Fruit fly (Drosophila melanogaster) whole organism, prepupa: ENCODE measurements around the gene PIG-K.

Source experiments
- Blimp-1 ChIP-seq: fragments of 200-800 bp; sonication (Bioruptor generic); optimal IDR thresholded peaks from 3 replicates; lab custom pipeline; 2017; ENCODE audit warnings: missing biosample characterization, missing genetic modification characterization, mild to moderate bottlenecking, moderate library complexity, missing genetic modification reagents
- CG10631 ChIP-seq: fragments of 200-800 bp; sonication (Bioruptor generic); optimal IDR thresholded peaks from 2 replicates; lab custom pipeline; 2016; ENCODE audit warnings: missing biosample characterization, missing genetic modification characterization
- CG15336 ChIP-seq: fragments of 200-800 bp; sonication (Bioruptor generic); IDR thresholded peaks from 2 replicates; pipeline ENCODE4 v1.3.6; 2022; ENCODE audit warnings: missing biosample characterization, missing genetic modification characterization
- CG1621 ChIP-seq: fragments of 200-800 bp; sonication (Bioruptor generic); optimal IDR thresholded peaks from 3 replicates; lab custom pipeline; 2018; ENCODE audit warnings: missing biosample characterization, mild to moderate bottlenecking, missing genetic modification characterization
- CG16779 ChIP-seq: fragments of 200-800 bp; sonication (Bioruptor generic); optimal IDR thresholded peaks from 3 replicates; lab custom pipeline; 2017; ENCODE audit warnings: missing biosample characterization, mild to moderate bottlenecking, missing genetic modification characterization
- CG32006 ChIP-seq: fragments of 200-800 bp; sonication (Bioruptor generic); optimal IDR thresholded peaks from 3 replicates; lab custom pipeline; 2017; ENCODE audit warnings: missing biosample characterization, mild to moderate bottlenecking, missing genetic modification characterization
- CG34406 ChIP-seq: fragments of 200-800 bp; sonication (Bioruptor generic); optimal IDR thresholded peaks from 3 replicates; lab custom pipeline; 2016; ENCODE audit warnings: missing biosample characterization, missing genetic modification characterization
- CG3919 ChIP-seq: fragments of 200-800 bp; sonication (Bioruptor generic); optimal IDR thresholded peaks from 3 replicates; lab custom pipeline; 2016; ENCODE audit warnings: missing biosample characterization, missing genetic modification characterization
- CG4318 ChIP-seq: fragments of 200-800 bp; sonication (Bioruptor generic); optimal IDR thresholded peaks from 3 replicates; lab custom pipeline; 2017; ENCODE audit warnings: missing biosample characterization, mild to moderate bottlenecking, missing genetic modification characterization
- CG6163 ChIP-seq: fragments of 200-800 bp; sonication (Bioruptor generic); IDR thresholded peaks from 3 replicates; pipeline ENCODE4 v1.3.6; 2022; ENCODE audit warnings: missing biosample characterization, missing genetic modification characterization
- CG6792 ChIP-seq: fragments of 200-800 bp; sonication (Bioruptor generic); optimal IDR thresholded peaks from 3 replicates; lab custom pipeline; 2016; ENCODE audit warnings: missing biosample characterization, missing genetic modification characterization
- CG6808 ChIP-seq: fragments of 200-800 bp; sonication (Bioruptor generic); optimal IDR thresholded peaks from 3 replicates; lab custom pipeline; 2017; ENCODE audit warnings: missing biosample characterization, missing genetic modification characterization, mild to moderate bottlenecking, moderate library complexity, missing genetic modification reagents
- CG6854 ChIP-seq: fragments of 200-800 bp; sonication (Bioruptor generic); optimal IDR thresholded peaks from 2 replicates; lab custom pipeline; 2017; ENCODE audit warnings: missing biosample characterization, mild to moderate bottlenecking, missing genetic modification characterization
- CG7368 ChIP-seq: fragments of 200-800 bp; sonication (Bioruptor generic); optimal IDR thresholded peaks from 3 replicates; lab custom pipeline; 2016; ENCODE audit warnings: missing biosample characterization, missing genetic modification characterization
- CG8119 ChIP-seq: fragments of 200-800 bp; sonication (Bioruptor generic); IDR thresholded peaks from 3 replicates; pipeline ENCODE4 v1.3.6; 2022; ENCODE audit warnings: missing biosample characterization, missing genetic modification characterization
- CG8319 ChIP-seq: fragments of 200-800 bp; sonication (Bioruptor generic); optimal IDR thresholded peaks from 3 replicates; lab custom pipeline; 2016; ENCODE audit warnings: missing biosample characterization, missing genetic modification characterization
- CG8632 ChIP-seq: fragments of 200-800 bp; sonication (Bioruptor generic); optimal IDR thresholded peaks from 3 replicates; lab custom pipeline; 2016; ENCODE audit warnings: missing biosample characterization, missing genetic modification characterization
- Eip75B ChIP-seq: fragments of 200-800 bp; sonication (Bioruptor generic); optimal IDR thresholded peaks from 3 replicates; lab custom pipeline; 2016; ENCODE audit warnings: missing biosample characterization, missing genetic modification characterization
- Eip78C ChIP-seq: fragments of 200-800 bp; sonication (Bioruptor generic); peaks from one replicate; lab custom pipeline; 2016; ENCODE audit warnings: missing biosample characterization, missing genetic modification characterization
- Eip93F ChIP-seq: fragments of 200-800 bp; sonication (Bioruptor generic); optimal IDR thresholded peaks from 2 replicates; lab custom pipeline; 2016; ENCODE audit warnings: missing biosample characterization, mild to moderate bottlenecking, missing genetic modification characterization
- Ets21C ChIP-seq: fragments of 200-800 bp; sonication (Bioruptor generic); optimal IDR thresholded peaks from 3 replicates; lab custom pipeline; 2016; ENCODE audit warnings: missing biosample characterization, missing genetic modification characterization
- Ets96B ChIP-seq: fragments of 200-800 bp; optimal IDR thresholded peaks from 2 replicates; lab custom pipeline; 2019; ENCODE audit warnings: missing biosample characterization, mild to moderate bottlenecking, missing genetic modification characterization, moderate library complexity
- Gug ChIP-seq: fragments of 200-800 bp; sonication (Bioruptor generic); IDR thresholded peaks from 2 replicates; pipeline ENCODE4 v1.3.6; 2022; ENCODE audit warnings: missing biosample characterization, missing genetic modification characterization
- Hr38 ChIP-seq: sonication (Bioruptor generic); optimal IDR thresholded peaks from 2 replicates; lab custom pipeline; 2016; ENCODE audit warnings: missing biosample characterization, missing genetic modification characterization
- Hr39 ChIP-seq: fragments of 200-800 bp; sonication (Bioruptor generic); optimal IDR thresholded peaks from 2 replicates; lab custom pipeline; 2016; ENCODE audit warnings: missing biosample characterization, missing genetic modification characterization
- Hr4 ChIP-seq: fragments of 200-800 bp; sonication (Bioruptor generic); optimal IDR thresholded peaks from 3 replicates; lab custom pipeline; 2016; ENCODE audit warnings: missing biosample characterization, missing genetic modification characterization
- Lpt ChIP-seq: fragments of 200-800 bp; sonication (Bioruptor generic); optimal IDR thresholded peaks from 3 replicates; lab custom pipeline; 2016; ENCODE audit warnings: missing biosample characterization, missing genetic modification characterization
- OdsH ChIP-seq: fragments of 200-800 bp; sonication (Bioruptor generic); optimal IDR thresholded peaks from 3 replicates; lab custom pipeline; 2016; ENCODE audit warnings: missing biosample characterization, missing genetic modification characterization
- Smox ChIP-seq: fragments of 200-800 bp; sonication (Bioruptor generic); optimal IDR thresholded peaks from 3 replicates; lab custom pipeline; 2016; ENCODE audit warnings: missing biosample characterization, missing genetic modification characterization
- Sox102F ChIP-seq: fragments of 200-800 bp; sonication (Bioruptor generic); optimal IDR thresholded peaks from 2 replicates; lab custom pipeline; 2016; ENCODE audit warnings: missing biosample characterization, mild to moderate bottlenecking, missing genetic modification characterization
- Sox14 ChIP-seq: fragments of 200-800 bp; sonication (Bioruptor generic); optimal IDR thresholded peaks from 3 replicates; lab custom pipeline; 2016; ENCODE audit warnings: missing biosample characterization, missing genetic modification characterization
- acj6 ChIP-seq: fragments of 200-800 bp; sonication (Bioruptor generic); optimal IDR thresholded peaks from 3 replicates; lab custom pipeline; 2016; ENCODE audit warnings: missing biosample characterization, missing genetic modification characterization
- cyc ChIP-seq: fragments of 200-800 bp; sonication (Bioruptor generic); optimal IDR thresholded peaks from 3 replicates; lab custom pipeline; 2016; ENCODE audit warnings: missing biosample characterization, missing genetic modification characterization
- dac ChIP-seq: fragments of 200-800 bp; sonication (Bioruptor generic); optimal IDR thresholded peaks from 2 replicates; lab custom pipeline; 2017; ENCODE audit warnings: missing biosample characterization, mild to moderate bottlenecking, missing genetic modification characterization
- eg ChIP-seq: fragments of 200-800 bp; sonication (Bioruptor generic); IDR thresholded peaks from 3 replicates; pipeline ENCODE4 v1.3.6; 2022; ENCODE audit warnings: missing biosample characterization, missing genetic modification characterization
- fd59A ChIP-seq: fragments of 200-800 bp; sonication (Bioruptor generic); optimal IDR thresholded peaks from 2 replicates; lab custom pipeline; 2017; ENCODE audit warnings: missing biosample characterization, mild to moderate bottlenecking, missing genetic modification characterization, missing genetic modification reagents
- fkh ChIP-seq: fragments of 200-800 bp; sonication (Bioruptor generic); optimal IDR thresholded peaks from 3 replicates; lab custom pipeline; 2017; ENCODE audit warnings: missing biosample characterization, mild to moderate bottlenecking, missing genetic modification characterization, moderate library complexity
- lz ChIP-seq: fragments of 200-800 bp; sonication (Bioruptor generic); optimal IDR thresholded peaks from 3 replicates; lab custom pipeline; 2016; ENCODE audit warnings: missing biosample characterization, missing genetic modification characterization
- net ChIP-seq: fragments of 200-800 bp; sonication (Bioruptor generic); optimal IDR thresholded peaks from 3 replicates; lab custom pipeline; 2016; ENCODE audit warnings: missing biosample characterization, missing genetic modification characterization
- pdm3 ChIP-seq: fragments of 200-800 bp; sonication (Bioruptor generic); optimal IDR thresholded peaks from 3 replicates; lab custom pipeline; 2016; ENCODE audit warnings: missing biosample characterization, missing genetic modification characterization
- salr ChIP-seq, 2 experiments: fragments of 200-800 bp; sonication (Bioruptor generic); optimal IDR thresholded peaks; 3 replicates each; lab custom pipeline; 2016 to 2018; ENCODE audit warnings: missing biosample characterization in 2 of 2, missing genetic modification characterization in 2 of 2, mild to moderate bottlenecking in 1 of 2
- spab ChIP-seq: fragments of 200-800 bp; sonication (Bioruptor generic); optimal IDR thresholded peaks from 2 replicates; lab custom pipeline; 2017; ENCODE audit warnings: missing biosample characterization, mild to moderate bottlenecking, missing genetic modification characterization, missing genetic modification reagents
- ss ChIP-seq, 2 experiments: fragments of 200-800 bp; sonication (Bioruptor generic); optimal IDR thresholded peaks; 2 replicates in 1 of 2; 3 replicates in 1 of 2; lab custom pipeline; 2017 to 2018; ENCODE audit warnings: mild to moderate bottlenecking in 2 of 2, missing biosample characterization in 2 of 2, missing genetic modification characterization in 2 of 2, moderate library complexity in 1 of 2
- svp ChIP-seq: fragments of 200-800 bp; sonication (Bioruptor generic); peaks from one replicate; lab custom pipeline; 2016; ENCODE audit warnings: missing biosample characterization, missing genetic modification characterization
- topi ChIP-seq: fragments of 200-800 bp; sonication (Bioruptor generic); optimal IDR thresholded peaks from 3 replicates; lab custom pipeline; 2016; ENCODE audit warnings: missing biosample characterization, missing genetic modification characterization
- vri ChIP-seq: fragments of 200-800 bp; sonication (Bioruptor generic); optimal IDR thresholded peaks from 3 replicates; lab custom pipeline; 2016; ENCODE audit warnings: missing biosample characterization, mild to moderate bottlenecking, missing genetic modification characterization

The PIG-K gene

DNA sequence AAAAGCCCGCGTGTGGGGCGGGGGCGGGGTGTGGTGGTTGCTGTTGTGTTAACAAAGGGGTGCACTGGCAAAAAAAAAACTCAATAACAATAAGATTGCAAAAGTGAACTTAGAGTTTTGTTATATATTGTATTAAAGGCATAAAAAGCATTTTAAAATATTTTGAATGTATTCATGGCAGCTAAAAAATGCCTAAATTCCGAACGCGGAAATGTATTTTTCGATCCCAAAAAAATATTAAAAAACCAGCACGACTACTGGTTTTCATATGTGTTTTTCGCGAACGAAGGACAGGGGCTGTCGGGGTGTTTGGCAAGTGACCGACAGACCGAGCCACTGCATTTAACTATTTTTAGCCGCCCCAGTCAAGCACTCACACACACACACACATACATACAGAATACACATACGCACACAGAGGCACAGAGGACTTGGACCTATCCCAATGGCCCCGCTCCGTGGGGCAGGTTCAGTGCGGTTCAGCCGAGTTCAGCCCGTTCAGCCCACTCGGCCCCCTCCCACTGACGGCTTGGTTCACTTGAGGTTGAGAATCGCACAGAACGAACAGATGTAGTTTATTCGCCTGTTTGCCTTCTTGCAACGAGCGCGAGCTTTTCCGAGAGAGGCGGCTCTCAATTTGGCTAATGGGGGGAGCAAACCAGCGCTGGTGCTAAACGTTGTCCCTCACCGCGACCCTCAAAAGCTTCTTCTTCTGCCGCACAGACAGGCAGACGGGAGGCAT, 42.2 kb downstream of the PIG-K start (continued):
- TF ChIP-seq salr (GFP tag; optimal IDR thresholded peaks at IDR 0.05; lab: Kevin White, UChicago) (peak in 1 of 2 experiments; percentile 3), CG8119 (GFP tag; lab: Robert Waterston, UW) (peak; percentile 60; the same call in 1 of the 3 replicates), Sox102F (GFP tag; lab: Kevin White, UChicago) (no peak), spab (GFP tag; lab: Kevin White, UChicago) (no peak), Hr39 (GFP tag; lab: Kevin White, UChicago) (no peak), Hr38 (no peak), Gug (GFP tag; lab: Robert Waterston, UW) (0 out of 2 replicates have a peak, but pooled peaks have one; percentile 9), dac (GFP tag; lab: Kevin White, UChicago) (peak; percentile 33), CG8319 (GFP tag; lab: Kevin White, UChicago) (no peak), CG10631 (peak; percentile 43), net (GFP tag; lab: Kevin White, UChicago) (no peak), CG16779 (no peak), Sox14 (GFP tag; lab: Kevin White, UChicago) (peak; percentile 20), Eip78C (GFP tag; lab: Kevin White, UChicago) (peak; percentile 71), fd59A (GFP tag; lab: Kevin White, UChicago) (no peak), Ets96B (tag; lab: Kevin White, UChicago) (no peak), Ets21C (no peak), fkh (GFP tag; lab: Kevin White, UChicago) (no peak), CG34406 (GFP tag; lab: Kevin White, UChicago) (peak; percentile 15), cyc (GFP tag; lab: Kevin White, UChicago) (no peak), OdsH (peak; percentile 42), CG8632 (GFP tag; lab: Kevin White, UChicago) (no peak), Lpt (GFP tag; lab: Kevin White, UChicago) (no peak), CG3919 (GFP tag; lab: Kevin White, UChicago) (peak; percentile 26), Blimp-1 (GFP tag; lab: Kevin White, UChicago) (no peak), CG4318 (GFP tag; lab: Kevin White, UChicago) (peak; percentile 63), svp (GFP tag; lab: Kevin White, UChicago) (peak; percentile 63), CG7368 (GFP tag; lab: Kevin White, UChicago) (no peak), Smox (no peak), CG32006 (GFP tag; lab: Kevin White, UChicago) (peak; percentile 79), Eip75B (no peak), vri (GFP tag; lab: Kevin White, UChicago) (no peak), Eip93F (GFP tag; lab: Kevin White, UChicago) (no peak)

- peak; percentile 14 for TF ChIP-seq net (GFP tag; lab: Kevin White, UChicago)
- peak; percentile 87 for TF ChIP-seq eg (GFP tag; lab: Robert Waterston, UW)
- TF ChIP-seq CG10631 = no peak
- no peak for TF ChIP-seq acj6 (GFP tag; lab: Kevin White, UChicago)
- TF ChIP-seq CG6808 (GFP tag; lab: Kevin White, UChicago) = peak; percentile 25
- peak in 1 of 2 experiments; percentile 12 for TF ChIP-seq salr (GFP tag; optimal IDR thresholded peaks at IDR 0.05; lab: Kevin White, UChicago)
- TF ChIP-seq CG7368 (GFP tag; lab: Kevin White, UChicago) = no peak
- 0 out of 2 replicates have a peak, but pooled peaks have one; percentile 21 for TF ChIP-seq Gug (GFP tag; lab: Robert Waterston, UW)
- no peak for TF ChIP-seq lz (GFP tag; lab: Kevin White, UChicago)
- TF ChIP-seq OdsH = peak; percentile 6
- no peak for TF ChIP-seq topi (GFP tag; lab: Kevin White, UChicago)
- peak; percentile 72 for TF ChIP-seq CG8119 (GFP tag; lab: Robert Waterston, UW)
- no peak for TF ChIP-seq CG1621 (tag; lab: Kevin White, UChicago)
- TF ChIP-seq cyc (GFP tag; lab: Kevin White, UChicago) = no peak
- peak; percentile 19 for TF ChIP-seq CG16779
- peak; percentile 25 for TF ChIP-seq Hr4 (GFP tag; lab: Kevin White, UChicago)
- TF ChIP-seq CG6854 (GFP tag; lab: Kevin White, UChicago) = no peak
- peak in 1 of 2 experiments; percentile 29 for TF ChIP-seq ss (GFP tag; optimal IDR thresholded peaks at IDR 0.05; lab: Kevin White, UChicago)
- TF ChIP-seq fd59A (GFP tag; lab: Kevin White, UChicago) = no peak
- TF ChIP-seq CG6163 (GFP tag; lab: Robert Waterston, UW) = peak; percentile 72
- no peak for TF ChIP-seq Ets21C
- TF ChIP-seq Sox14 (GFP tag; lab: Kevin White, UChicago) = peak; percentile 41
- TF ChIP-seq spab (GFP tag; lab: Kevin White, UChicago) = no peak
- TF ChIP-seq CG6792 (GFP tag; lab: Kevin White, UChicago) = no peak
- peak; percentile 69 for TF ChIP-seq CG15336 (GFP tag; lab: Robert Waterston, UW)
- TF ChIP-seq Ets96B (tag; lab: Kevin White, UChicago) = peak; percentile 11
- TF ChIP-seq pdm3 (GFP tag; lab: Kevin White, UChicago) = no peak
- peak; percentile 23 for TF ChIP-seq dac (GFP tag; lab: Kevin White, UChicago)
Measured at dm6 chrX:1965979-1966778, 43.0 kb downstream of the PIG-K start.
